Worm (Caenorhabditis elegans): ENCODE measurements around the gene cyp-13A8.

The cyp-13A8 gene

DNA sequence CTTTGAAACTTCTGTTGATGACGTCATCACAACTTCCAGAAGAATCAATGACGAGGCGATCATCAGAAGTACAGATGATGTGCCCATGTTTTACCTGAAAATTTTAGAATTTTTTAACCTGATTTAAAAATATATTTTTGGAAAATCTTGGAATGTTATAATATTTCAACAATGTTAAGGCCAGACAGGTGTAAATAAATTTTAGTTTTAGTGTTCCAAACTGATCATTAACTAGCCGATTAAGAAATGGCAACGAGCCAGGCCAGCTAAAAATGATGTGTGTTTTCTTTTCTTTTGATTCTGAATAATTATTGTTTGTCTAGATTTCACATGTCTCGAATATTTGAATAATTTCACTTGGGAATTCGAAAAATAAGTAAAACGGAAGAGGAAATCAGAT, 31.6 kb downstream of the cyp-13A8 start, which contains the start of gene T10B9.9:
TSS of gene T10B9.9 (minus strand) at position 101 of the 400 bp plus-strand sequence.
- TF ChIP-seq pat-9 (tag; optimal IDR thresholded peaks at IDR 0.05) (no peak), hlh-13 (GFP tag; optimal IDR thresholded peaks at IDR 0.05) (no peak)

DNA sequence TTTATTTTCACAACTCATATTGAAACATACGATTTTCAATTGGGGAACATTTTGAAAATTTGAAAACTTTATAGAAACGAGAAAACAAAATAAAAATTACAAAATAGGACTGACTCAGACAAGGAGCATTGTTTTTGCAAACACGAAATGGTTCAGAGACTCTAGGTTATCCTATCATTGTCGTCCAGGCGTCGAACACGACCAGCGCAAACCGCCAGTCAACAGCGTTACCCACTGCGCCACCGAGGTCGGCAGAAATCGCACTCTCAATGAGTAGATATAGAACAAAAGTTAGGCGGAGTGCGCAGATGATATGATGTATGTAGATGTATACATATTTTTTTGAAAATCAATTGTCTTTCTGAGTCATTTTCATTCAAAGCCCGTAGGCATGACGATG, 32.7 kb downstream of the cyp-13A8 start:
- peak; percentile 63 for TF ChIP-seq ceh-24 (tag; optimal IDR thresholded peaks at IDR 0.05)
- peak; percentile 84 for TF ChIP-seq hlh-6 (tag; optimal IDR thresholded peaks at IDR 0.05)
- TF ChIP-seq pros-1 (tag; optimal IDR thresholded peaks at IDR 0.05), result peak; percentile 45
- TF ChIP-seq tbx-2 (tag; optimal IDR thresholded peaks at IDR 0.05), result peak; percentile 73
- TF ChIP-seq C08G9.2 (tag; optimal IDR thresholded peaks at IDR 0.05), result peak; percentile 70
- peak; percentile 63 for TF ChIP-seq unc-3 (GFP tag; conservative IDR thresholded peaks at IDR 0.05)
- peak; percentile 79 for TF ChIP-seq unc-3 (tag; optimal IDR thresholded peaks at IDR 0.05)
- TF ChIP-seq sdc-2 (tag; optimal IDR thresholded peaks at IDR 0.05), result peak; percentile 79
- peak; percentile 39 for TF ChIP-seq pqm-1 (tag; optimal IDR thresholded peaks at IDR 0.05)
- peak; percentile 45 for TF ChIP-seq ets-4 (tag; optimal IDR thresholded peaks at IDR 0.05)
- TF ChIP-seq ceh-30 (tag; optimal IDR thresholded peaks at IDR 0.05), result no peak
- TF ChIP-seq madf-2 (tag; optimal IDR thresholded peaks at IDR 0.05), result peak; percentile 58
- TF ChIP-seq odd-2 (tag; optimal IDR thresholded peaks at IDR 0.05), result no peak
- peak; percentile 87 for TF ChIP-seq unc-86 (tag; optimal IDR thresholded peaks at IDR 0.05)
- TF ChIP-seq nfya-1 (tag; optimal IDR thresholded peaks at IDR 0.05), result peak; percentile 46
- TF ChIP-seq C38D4.7 (GFP tag; optimal IDR thresholded peaks at IDR 0.05), result peak; percentile 81
- TF ChIP-seq zip-5 (tag; optimal IDR thresholded peaks at IDR 0.05), result peak; percentile 43
- TF ChIP-seq nhr-11 (tag; optimal IDR thresholded peaks at IDR 0.05), result no peak
- TF ChIP-seq lin-11 (tag; optimal IDR thresholded peaks at IDR 0.05), result peak; percentile 71
- TF ChIP-seq ceh-19 (GFP tag; optimal IDR thresholded peaks at IDR 0.05), result peak; percentile 82
- TF ChIP-seq ceh-14 (tag; optimal IDR thresholded peaks at IDR 0.05), result peak; percentile 87
- TF ChIP-seq pha-2 (tag; optimal IDR thresholded peaks at IDR 0.05), result peak; percentile 78
- TF ChIP-seq mec-3 (tag; optimal IDR thresholded peaks at IDR 0.05; ENCODE audit: borderline replicate concordance), result no peak
- TF ChIP-seq fax-1 (tag; optimal IDR thresholded peaks at IDR 0.05), result peak; percentile 68
- peak; percentile 83 for TF ChIP-seq sox-2 (GFP tag; IDR thresholded peaks at IDR 0.05)
- TF ChIP-seq dmd-4 (tag; optimal IDR thresholded peaks at IDR 0.05; ENCODE audit: borderline replicate concordance), result peak; percentile 71
- TF ChIP-seq ceh-48 (tag; optimal IDR thresholded peaks at IDR 0.05), result peak; percentile 66
- TF ChIP-seq pat-9 (tag; optimal IDR thresholded peaks at IDR 0.05), result peak; percentile 70
- peak; percentile 62 for TF ChIP-seq ceh-9 (tag; optimal IDR thresholded peaks at IDR 0.05)
- peak; percentile 83 for TF ChIP-seq dve-1 (tag; optimal IDR thresholded peaks at IDR 0.05)
- no peak for TF ChIP-seq ceh-22 (tag; optimal IDR thresholded peaks at IDR 0.05)
- peak; percentile 79 for TF ChIP-seq nhr-232 (tag; optimal IDR thresholded peaks at IDR 0.05)
- TF ChIP-seq che-1 (tag; optimal IDR thresholded peaks at IDR 0.05), result peak; percentile 80
- TF ChIP-seq ceh-45 (GFP tag; IDR thresholded peaks at IDR 0.05), result 0 out of 2 replicates have a peak, but pooled peaks have one; percentile 61
- TF ChIP-seq pax-1 (tag; optimal IDR thresholded peaks at IDR 0.05), result no peak
- no peak for TF ChIP-seq ahr-1 (tag; optimal IDR thresholded peaks at IDR 0.05)
- no peak for TF ChIP-seq pag-3 (tag; optimal IDR thresholded peaks at IDR 0.05; ENCODE audit: borderline replicate concordance)
- TF ChIP-seq rnt-1 (tag; optimal IDR thresholded peaks at IDR 0.05), result peak; percentile 77
- TF ChIP-seq npax-4 (tag; optimal IDR thresholded peaks at IDR 0.05), result peak; percentile 50
- peak; percentile 63 for TF ChIP-seq ceh-31 (tag; optimal IDR thresholded peaks at IDR 0.05)
- peak; percentile 78 for TF ChIP-seq syd-9 (tag; optimal IDR thresholded peaks at IDR 0.05)
- TF ChIP-seq unc-42 (tag; optimal IDR thresholded peaks at IDR 0.05), result peak; percentile 43
- TF ChIP-seq ceh-2 (tag; optimal IDR thresholded peaks at IDR 0.05), result peak; percentile 76
- TF ChIP-seq K02D7.2 (tag; optimal IDR thresholded peaks at IDR 0.05), result peak; percentile 50
- TF ChIP-seq fkh-6 (tag; optimal IDR thresholded peaks at IDR 0.05), result peak; percentile 86
- peak; percentile 61 for TF ChIP-seq K09A11.1 (tag; optimal IDR thresholded peaks at IDR 0.05; ENCODE audit: insufficient read depth)
- peak; percentile 64 for TF ChIP-seq eyg-1 (tag; optimal IDR thresholded peaks at IDR 0.05)
- peak; percentile 84 for TF ChIP-seq ceh-6 (GFP tag; optimal IDR thresholded peaks at IDR 0.05)
- peak; percentile 86 for TF ChIP-seq ztf-16 (tag; optimal IDR thresholded peaks at IDR 0.05)
- TF ChIP-seq Y22D7AL.16 (tag; optimal IDR thresholded peaks at IDR 0.05), result peak; percentile 66
